Worm (Caenorhabditis elegans) whole organism, early embryonic: Measurements from ENCODE around the gene flor-1.
"Not testable (repeated sequence)": the region's sequence is repeated elsewhere in the genome, so short reads cannot be mapped to it uniquely, and the experiment has no call there.

Experiments used
- B0310.2 ChIP-seq: sonication (generic microtip); optimal IDR thresholded peaks from 2 replicates; lab custom pipeline; 2016; ENCODE audit warnings: mild to moderate bottlenecking, missing genetic modification characterization, missing compliant biosample characterization
- F13C5.2 ChIP-seq: sonication (generic microtip); optimal IDR thresholded peaks from 2 replicates; lab custom pipeline; 2017; ENCODE audit warnings: mild to moderate bottlenecking, missing genetic modification characterization, inconsistent platforms, missing compliant biosample characterization
- aly-1 ChIP-seq: sonication (generic microtip); optimal IDR thresholded peaks from 2 replicates; lab custom pipeline; 2016; ENCODE audit warnings: missing genetic modification characterization, missing compliant biosample characterization
- ama-1 ChIP-seq: fragments of 150-350 bp; optimal IDR thresholded peaks from 2 replicates; lab custom pipeline; 2014
- ceh-13 ChIP-seq: fragments of 200-800 bp; sonication (Bioruptor generic); optimal IDR thresholded peaks from 2 replicates; lab custom pipeline; 2018; ENCODE audit warnings: mild to moderate bottlenecking, missing genetic modification characterization, missing compliant biosample characterization
- ceh-36 ChIP-seq: sonication (generic microtip); optimal IDR thresholded peaks from 2 replicates; lab custom pipeline; 2016; ENCODE audit warnings: missing genetic modification characterization, inconsistent platforms, missing compliant biosample characterization
- ets-7 ChIP-seq: sonication (generic microtip); optimal IDR thresholded peaks from 2 replicates; lab custom pipeline; 2016; ENCODE audit warnings: missing genotype, missing genetic modification characterization, missing compliant biosample characterization
- flt-1 ChIP-seq: fragments of 200-800 bp; sonication (Bioruptor generic); IDR thresholded peaks from 2 replicates; pipeline ENCODE4 v1.3.6; 2022; ENCODE audit warnings: missing genetic modification characterization, missing compliant biosample characterization
- hmbx-1 ChIP-seq: sonication (generic microtip); optimal IDR thresholded peaks from 2 replicates; lab custom pipeline; 2016; ENCODE audit warnings: mild to moderate bottlenecking, missing genetic modification characterization, missing compliant biosample characterization
- hmg-4 ChIP-seq: fragments of 200-800 bp; sonication (Bioruptor generic); optimal IDR thresholded peaks from 2 replicates; lab custom pipeline; 2018; ENCODE audit warnings: mild to moderate bottlenecking, missing genetic modification characterization, missing compliant biosample characterization
- hnd-1 ChIP-seq: sonication (generic microtip); optimal IDR thresholded peaks from 2 replicates; lab custom pipeline; 2016; ENCODE audit warnings: missing genetic modification characterization, missing compliant biosample characterization
- pes-1 ChIP-seq: fragments of 200-800 bp; sonication (Bioruptor generic); IDR thresholded peaks from 2 replicates; pipeline ENCODE4 v1.3.6; 2022; ENCODE audit warnings: missing genetic modification reagents, missing genetic modification characterization, missing compliant biosample characterization
- scrt-1 ChIP-seq: fragments of 200-800 bp; sonication (Bioruptor generic); IDR thresholded peaks from 2 replicates; pipeline ENCODE4 v1.3.6; 2022; ENCODE audit warnings: missing genetic modification characterization, missing compliant biosample characterization
- sea-1 ChIP-seq: fragments of 200-800 bp; sonication (Bioruptor generic); conservative IDR thresholded peaks from 2 replicates; pipeline ENCODE4 v1.3.6; 2022; ENCODE audit warnings: missing genetic modification characterization, missing compliant biosample characterization
- tbx-11 ChIP-seq: fragments of 200-800 bp; sonication (Bioruptor generic); IDR thresholded peaks from 2 replicates; pipeline ENCODE4 v1.3.6; 2022; ENCODE audit warnings: missing genetic modification characterization, missing compliant biosample characterization
- tbx-37 ChIP-seq: fragments of 200-800 bp; sonication (Bioruptor generic); conservative IDR thresholded peaks from 2 replicates; pipeline ENCODE4 v1.3.6; 2022; ENCODE audit warnings: missing genetic modification reagents, missing genetic modification characterization, missing compliant biosample characterization
- tra-4 ChIP-seq: sonication (generic microtip); optimal IDR thresholded peaks from 2 replicates; lab custom pipeline; 2017; ENCODE audit warnings: missing genetic modification characterization, missing compliant biosample characterization

The flor-1 gene

ce11 chrV:15139811-15140210, 20.4 kb upstream of the flor-1 start:
- TF ChIP-seq hmbx-1 (tag; lab: Kevin White, UChicago) (no peak), ceh-36 (tag; lab: Kevin White, UChicago) (no peak), F13C5.2 (no peak), ets-7 (tag; lab: Kevin White, UChicago) (no peak), ceh-13 (GFP tag; lab: Kevin White, UChicago) (no peak), tra-4 (tag; lab: Kevin White, UChicago) (no peak), flt-1 (GFP tag; lab: Robert Waterston, UW) (no peak), aly-1 (tag; lab: Kevin White, UChicago) (no peak), tbx-11 (no peak), B0310.2 (no peak), hmg-4 (no peak), scrt-1 (GFP tag; lab: Robert Waterston, UW) (no peak), sea-1 (GFP tag; lab: Robert Waterston, UW) (no peak), tbx-37 (GFP tag; lab: Robert Waterston, UW) (no peak)

- no peak for TF ChIP-seq sea-1 (GFP tag; lab: Robert Waterston, UW)
- TF ChIP-seq tbx-37 (GFP tag; lab: Robert Waterston, UW) = peak; percentile 42; the same call in 1 of the 2 replicates
- TF ChIP-seq tra-4 (tag; lab: Kevin White, UChicago) = no peak
- TF ChIP-seq ceh-36 (tag; lab: Kevin White, UChicago) = no peak
- TF ChIP-seq ama-1 (lab: Kevin White, UChicago) = no peak
- TF ChIP-seq scrt-1 (GFP tag; lab: Robert Waterston, UW) = no peak
- no peak for TF ChIP-seq hnd-1 (tag; lab: Kevin White, UChicago)
- TF ChIP-seq pes-1 (GFP tag; lab: Robert Waterston, UW) = no peak
These were observed 17.4 kb upstream of the flor-1 start, which contains the start of gene aipl-1 for ce11 chrV:15136772-15137171. aipl-1 (minus strand) TSS chrV:15136801.

ce11 chrV:15133812-15134211, 14.4 kb upstream of the flor-1 start:
- TF ChIP-seq pes-1 (GFP tag; lab: Robert Waterston, UW) (no peak), scrt-1 (GFP tag; lab: Robert Waterston, UW) (no peak), flt-1 (GFP tag; lab: Robert Waterston, UW) (no peak), hmbx-1 (tag; lab: Kevin White, UChicago) (no peak), hmg-4 (no peak), B0310.2 (no peak), ama-1 (lab: Kevin White, UChicago) (no peak), ceh-13 (GFP tag; lab: Kevin White, UChicago) (no peak), hnd-1 (tag; lab: Kevin White, UChicago) (no peak), F13C5.2 (no peak), sea-1 (GFP tag; lab: Robert Waterston, UW) (no peak), aly-1 (tag; lab: Kevin White, UChicago) (no peak), tbx-37 (GFP tag; lab: Robert Waterston, UW) (no peak), ceh-36 (tag; lab: Kevin White, UChicago) (no peak), ets-7 (tag; lab: Kevin White, UChicago) (no peak), tra-4 (tag; lab: Kevin White, UChicago) (no peak)

ce11 chrV:15132423-15132822, 13.0 kb upstream of the flor-1 start, which contains the start of gene str-171:
str-171 (minus strand) TSS chrV:15132523.
- no peak for TF ChIP-seq tbx-11
- TF ChIP-seq hmg-4 = no peak
- no peak for TF ChIP-seq scrt-1 (GFP tag; lab: Robert Waterston, UW)

DNA sequence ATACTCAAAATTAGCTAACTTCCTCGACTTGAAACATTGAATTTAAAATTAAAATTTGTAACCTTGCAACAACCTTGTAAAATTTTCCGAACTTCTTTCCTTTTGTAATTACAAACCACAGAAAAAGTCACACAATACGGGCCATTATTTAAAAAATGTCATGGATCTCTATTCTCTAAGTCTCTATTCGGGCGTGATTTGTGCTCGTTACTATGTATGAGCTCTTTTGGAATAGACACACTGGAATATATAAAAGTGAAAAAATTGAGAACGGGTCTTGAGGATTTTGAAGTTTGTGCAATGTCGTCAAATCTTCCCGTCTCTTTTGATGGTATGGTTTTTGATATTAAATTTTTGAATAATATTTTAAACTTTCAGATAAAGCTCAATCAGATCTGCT, 8.5 kb upstream of the flor-1 start, which contains the start of gene srr-7:
srr-7 (plus strand) TSS at position 301 of the 400 bp plus-strand sequence.
- TF ChIP-seq flt-1 (GFP tag; lab: Robert Waterston, UW) (no peak), hmg-4 (no peak), B0310.2 (no peak), sea-1 (GFP tag; lab: Robert Waterston, UW) (no peak), ama-1 (lab: Kevin White, UChicago) (no peak), pes-1 (GFP tag; lab: Robert Waterston, UW) (no peak), tbx-11 (no peak)

ce11 chrV:15127413-15127812, 8.0 kb upstream of the flor-1 start, which contains the start of gene srj-27:
srj-27 (minus strand) TSS chrV:15127513.
- TF ChIP-seq aly-1 (tag; lab: Kevin White, UChicago) (no peak), ets-7 (tag; lab: Kevin White, UChicago) (no peak), hmg-4 (no peak), pes-1 (GFP tag; lab: Robert Waterston, UW) (no peak), sea-1 (GFP tag; lab: Robert Waterston, UW) (no peak), hnd-1 (tag; lab: Kevin White, UChicago) (no peak), F13C5.2 (no peak), ama-1 (lab: Kevin White, UChicago) (no peak), ceh-13 (GFP tag; lab: Kevin White, UChicago) (no peak), hmbx-1 (tag; lab: Kevin White, UChicago) (no peak), tbx-37 (GFP tag; lab: Robert Waterston, UW) (no peak), flt-1 (GFP tag; lab: Robert Waterston, UW) (no peak)

- TF ChIP-seq ceh-13 (GFP tag; lab: Kevin White, UChicago); hmbx-1 (tag; lab: Kevin White, UChicago); tbx-37 (GFP tag; lab: Robert Waterston, UW): not testable (repeated sequence)
These were observed 5.7 kb upstream of the flor-1 start, which contains the start of gene ugt-30 for ce11 chrV:15125162-15125561. ugt-30 (minus strand) TSS chrV:15125262.

- TF ChIP-seq hmg-4; sea-1 (GFP tag; lab: Robert Waterston, UW); B0310.2: not testable (repeated sequence)
These were observed 3.4 kb downstream of the flor-1 start, which contains the start of gene T01G5.8 for ce11 chrV:15115968-15116367. T01G5.8 (plus strand) TSS chrV:15116268.
